Fruit fly (Drosophila melanogaster): ENCODE measurements around the gene Glyp.

Glyp gene

DNA sequence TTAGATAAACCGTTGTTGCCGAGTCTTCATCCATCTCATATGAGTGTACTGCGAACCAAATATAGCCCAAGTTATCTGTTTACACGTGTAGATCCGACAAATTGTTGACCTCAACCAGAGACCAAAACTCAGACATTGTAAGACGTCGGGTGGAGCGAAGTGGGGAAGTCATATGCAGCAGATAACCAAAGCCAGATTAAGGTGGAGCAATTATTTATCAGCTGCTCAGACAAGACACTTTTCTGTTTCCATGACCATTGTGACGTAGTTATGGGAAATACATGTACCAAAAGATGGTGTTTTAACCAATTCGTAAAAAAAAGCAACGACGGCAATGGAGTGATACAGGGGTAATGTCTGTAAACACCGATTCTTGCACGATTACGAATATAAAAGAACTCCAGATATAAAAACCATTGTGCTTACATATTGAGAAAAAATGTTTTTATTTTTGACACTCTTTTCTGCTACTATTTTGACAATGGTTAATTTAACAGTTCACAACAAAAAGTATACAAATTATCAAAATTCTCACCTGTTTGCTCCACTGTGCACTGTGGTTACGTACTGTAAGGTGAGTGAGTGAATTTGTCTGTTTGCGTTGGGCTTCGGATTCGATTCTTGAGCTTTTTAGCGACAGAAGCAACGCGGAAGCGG lies 46.8 kb downstream of the Glyp start (continued):
- TF ChIP-seq CG10654 (GFP tag; optimal IDR thresholded peaks at IDR 0.05) (peak; percentile 34), HmgZ (tag; optimal IDR thresholded peaks at IDR 0.05) (no peak), eyg (GFP tag; optimal IDR thresholded peaks at IDR 0.05) (peak; percentile 19), CG13287 (GFP tag; IDR thresholded peaks at IDR 0.05; ENCODE audit: partially characterized antibody) (no peak), CG4282 (GFP tag; optimal IDR thresholded peaks at IDR 0.05) (peak; percentile 88), CG7987 (GFP tag; optimal IDR thresholded peaks at IDR 0.05) (no peak), CG7745 (tag; optimal IDR thresholded peaks at IDR 0.05) (no peak), CoRest (tag; optimal IDR thresholded peaks at IDR 0.05) (peak; percentile 13), B-H2 (GFP tag; optimal IDR thresholded peaks at IDR 0.05) (no peak), Dip2 (GFP tag; IDR thresholded peaks at IDR 0.05) (no peak), Hmx (GFP tag; optimal IDR thresholded peaks at IDR 0.05) (no peak), bsh (GFP tag; optimal IDR thresholded peaks at IDR 0.05) (peak in 1 of 2 experiments; percentile 46), CG6689 (GFP tag; IDR thresholded peaks at IDR 0.05) (0 out of 2 replicates have a peak, but pooled peaks have one; percentile 25), CG10462 (GFP tag; optimal IDR thresholded peaks at IDR 0.05) (no peak), CG1603 (tag; optimal IDR thresholded peaks at IDR 0.05) (peak; percentile 24), CG18619 (GFP tag; optimal IDR thresholded peaks at IDR 0.05) (peak; percentile 39), wek (GFP tag; optimal IDR thresholded peaks at IDR 0.05) (peak; percentile 6), scrt (GFP tag; optimal IDR thresholded peaks at IDR 0.05) (no peak), CG4730 (GFP tag; IDR thresholded peaks at IDR 0.05) (no peak), her (GFP tag; optimal IDR thresholded peaks at IDR 0.05) (peak; percentile 23), CG15269 (tag; optimal IDR thresholded peaks at IDR 0.05) (peak; percentile 39), dmrt11E (tag; optimal IDR thresholded peaks at IDR 0.05) (peak; percentile 26), klu (GFP tag; IDR thresholded peaks at IDR 0.05) (no peak), Hsf (GFP tag; optimal IDR thresholded peaks at IDR 0.05) (peak; percentile 59), CG14441 (GFP tag; IDR thresholded peaks at IDR 0.05) (peak; percentile 48), Tbp (GFP tag; optimal IDR thresholded peaks at IDR 0.05) (no peak), gsb-n (tag; optimal IDR thresholded peaks at IDR 0.05) (no peak), gem (tag; optimal IDR thresholded peaks at IDR 0.05) (peak; percentile 74), slbo (GFP tag; IDR thresholded peaks at IDR 0.05) (peak; percentile 72), ranshi (GFP tag; IDR thresholded peaks at IDR 0.05) (0 out of 2 replicates have a peak, but pooled peaks have one; percentile 13), hkb (optimal IDR thresholded peaks at IDR 0.05) (no peak), hkb (GFP tag; IDR thresholded peaks at IDR 0.05) (peak; percentile 36; the same call in 1 of the 2 replicates), ken (GFP tag; IDR thresholded peaks at IDR 0.05) (no peak), wdn (GFP tag; IDR thresholded peaks at IDR 0.05) (no peak), HmgD (GFP tag; optimal IDR thresholded peaks at IDR 0.05) (no peak), CG13624 (GFP tag; optimal IDR thresholded peaks at IDR 0.05) (peak; percentile 45), CG12236 (GFP tag; optimal IDR thresholded peaks at IDR 0.05) (peak; percentile 1), Lhr (GFP tag; optimal IDR thresholded peaks at IDR 0.05) (no peak), row (GFP tag; IDR thresholded peaks at IDR 0.05) (peak; percentile 68), tup (GFP tag; optimal IDR thresholded peaks at IDR 0.05) (no peak), CG16813 (GFP tag; IDR thresholded peaks at IDR 0.05; ENCODE audit: partially characterized antibody) (no peak), az2 (GFP tag; optimal IDR thresholded peaks at IDR 0.05) (peak; percentile 52), sens (GFP tag) (peak; percentile 80), Vsx1 (GFP tag; optimal IDR thresholded peaks at IDR 0.05) (no peak), grn (GFP tag; optimal IDR thresholded peaks at IDR 0.05) (peak; percentile 63), CG8388 (GFP tag; optimal IDR thresholded peaks at IDR 0.05) (peak; percentile 31), Dip3 (GFP tag; optimal IDR thresholded peaks at IDR 0.05) (peak; percentile 43), schlank (tag; optimal IDR thresholded peaks at IDR 0.05) (no peak), CG12744 (GFP tag; optimal IDR thresholded peaks at IDR 0.05) (peak; percentile 18), CG4854 (GFP tag; optimal IDR thresholded peaks at IDR 0.05) (peak; percentile 13)
